Fruit fly (Drosophila melanogaster): Measurements from ENCODE around the gene CG18558.

The CG18558 gene

DNA sequence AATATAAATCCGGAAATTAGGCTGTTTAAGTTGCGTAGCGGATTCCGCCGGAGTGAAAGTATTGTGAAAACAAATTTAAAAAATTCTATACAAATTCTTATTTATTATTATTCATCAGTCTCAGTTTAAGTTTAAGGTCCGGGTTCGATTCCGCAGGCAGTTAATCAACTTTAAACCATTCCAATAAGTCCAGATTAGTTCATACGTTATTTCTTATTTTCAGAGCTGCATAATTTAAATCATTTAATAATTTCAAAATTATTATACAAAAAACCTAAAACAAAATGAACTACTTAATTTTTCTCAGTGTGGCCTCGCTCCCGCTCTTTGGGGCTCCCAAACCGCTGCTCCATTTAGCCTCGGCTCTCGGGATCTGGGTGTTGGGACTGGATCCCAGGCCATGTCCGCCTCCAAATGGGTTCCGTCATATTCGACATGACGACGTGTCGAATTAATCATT is 13.9 kb downstream of the CG18558 start (continued):
- TF ChIP-seq grau (tag; optimal IDR thresholded peaks at IDR 0.05) (peak; percentile 91), fu2 (GFP tag; optimal IDR thresholded peaks at IDR 0.05) (peak; percentile 25), ems (GFP tag; optimal IDR thresholded peaks at IDR 0.05) (peak; percentile 77), CG3838 (GFP tag; optimal IDR thresholded peaks at IDR 0.05) (peak; percentile 60), vnd (GFP tag; IDR thresholded peaks at IDR 0.05; ENCODE audit: partially characterized antibody) (no peak), bsh (GFP tag; optimal IDR thresholded peaks at IDR 0.05) (peak; percentile 85 to 93), sens-2 (GFP tag; IDR thresholded peaks at IDR 0.05) (no peak; the same call in 1 of the 2 replicates), CG6654 (GFP tag; optimal IDR thresholded peaks at IDR 0.05) (peak; percentile 72), cad (GFP tag; optimal IDR thresholded peaks at IDR 0.05) (no peak), HmgD (GFP tag; optimal IDR thresholded peaks at IDR 0.05) (no peak), NFAT (GFP tag; IDR thresholded peaks at IDR 0.05) (peak; percentile 31), Bteb2 (GFP tag; optimal IDR thresholded peaks at IDR 0.05) (peak; percentile 66), CG14710 (tag; optimal IDR thresholded peaks at IDR 0.05) (peak; percentile 94), lola (GFP tag; optimal IDR thresholded peaks at IDR 0.05) (peak in 1 of 3 experiments; percentile 97), BtbVII (GFP tag; optimal IDR thresholded peaks at IDR 0.05) (peak; percentile 88), Myb (GFP tag; optimal IDR thresholded peaks at IDR 0.05) (peak; percentile 6), Lhr (GFP tag; optimal IDR thresholded peaks at IDR 0.05) (peak; percentile 69), Gsc (GFP tag; IDR thresholded peaks at IDR 0.05) (no peak), wek (GFP tag; optimal IDR thresholded peaks at IDR 0.05) (no peak), lbe (GFP tag; optimal IDR thresholded peaks at IDR 0.05) (peak; percentile 76), HLH3B (GFP tag; IDR thresholded peaks at IDR 0.05) (peak; percentile 74), CG17612 (GFP tag; IDR thresholded peaks at IDR 0.05) (peak; percentile 39; the same call in 1 of the 2 replicates), nerfin-2 (GFP tag; IDR thresholded peaks at IDR 0.05; ENCODE audit: partially characterized antibody) (no peak), Hr78 (GFP tag; optimal IDR thresholded peaks at IDR 0.05) (peak in 1 of 2 experiments; percentile 80), Drgx (GFP tag; IDR thresholded peaks at IDR 0.05) (peak; percentile 79), MESR4 (GFP tag; optimal IDR thresholded peaks at IDR 0.05) (no peak), TFAM (GFP tag; optimal IDR thresholded peaks at IDR 0.05) (no peak), slou (GFP tag; optimal IDR thresholded peaks at IDR 0.05) (peak; percentile 77), CG10147 (GFP tag; optimal IDR thresholded peaks at IDR 0.05) (peak; percentile 93), CG15011 (GFP tag; optimal IDR thresholded peaks at IDR 0.05) (peak; percentile 86), CG11247 (GFP tag; IDR thresholded peaks at IDR 0.05) (peak; percentile 56), vvl (GFP tag; IDR thresholded peaks at IDR 0.05) (peak; percentile 37; the same call in 1 of the 2 replicates), CG12744 (GFP tag; optimal IDR thresholded peaks at IDR 0.05) (peak; percentile 46), CG2120 (GFP tag; optimal IDR thresholded peaks at IDR 0.05) (peak; percentile 80), wdn (GFP tag; IDR thresholded peaks at IDR 0.05) (no peak), sim (GFP tag; IDR thresholded peaks at IDR 0.05) (peak; percentile 36; the same call in 1 of the 2 replicates), CG30431 (GFP tag; optimal IDR thresholded peaks at IDR 0.05) (peak; percentile 77), Ravus (GFP tag; IDR thresholded peaks at IDR 0.05) (no peak), Eip74EF (GFP tag; optimal IDR thresholded peaks at IDR 0.05) (peak in 1 of 2 experiments; percentile 93), NC2β (GFP tag; optimal IDR thresholded peaks at IDR 0.05) (peak; percentile 42), Oaz (GFP tag; IDR thresholded peaks at IDR 0.05) (no peak), unc-4 (GFP tag; IDR thresholded peaks at IDR 0.05; ENCODE audit: partially characterized antibody) (no peak), CG8388 (GFP tag; optimal IDR thresholded peaks at IDR 0.05) (peak; percentile 87), CG6683 (GFP tag; optimal IDR thresholded peaks at IDR 0.05) (peak; percentile 77), CG4328 (GFP tag; optimal IDR thresholded peaks at IDR 0.05) (peak; percentile 87), CG16813 (GFP tag; IDR thresholded peaks at IDR 0.05; ENCODE audit: partially characterized antibody) (no peak), dmrt11E (tag; optimal IDR thresholded peaks at IDR 0.05) (peak; percentile 94), ind (GFP tag; optimal IDR thresholded peaks at IDR 0.05) (peak; percentile 79), CG15601 (tag; optimal IDR thresholded peaks at IDR 0.05) (peak; percentile 91)
